Fruit fly (Drosophila melanogaster): ENCODE results near the gene hec.
A peak's percentile ranks its signal among the peaks of the same experiment; 100 is the strongest.

Gene hec

dm6 chrX:12909577-12910426, 47.5 kb downstream of the hec start, which contains the start of the genes Brms1 and CG4645 (continued):
- TF ChIP-seq Myb (GFP tag; optimal IDR thresholded peaks at IDR 0.05) (peak; percentile 10), CG7372 (GFP tag; IDR thresholded peaks at IDR 0.05) (no peak), CG32767 (GFP tag; IDR thresholded peaks at IDR 0.05) (no peak), CG10565 (GFP tag; optimal IDR thresholded peaks at IDR 0.05) (no peak), CG11504 (tag; optimal IDR thresholded peaks at IDR 0.05) (peak; percentile 63), CG14441 (GFP tag; IDR thresholded peaks at IDR 0.05) (peak; percentile 28; the same call in 1 of the 2 replicates), Drgx (GFP tag; IDR thresholded peaks at IDR 0.05) (no peak), Blimp-1 (GFP tag; optimal IDR thresholded peaks at IDR 0.05) (no peak), schlank (tag; optimal IDR thresholded peaks at IDR 0.05) (no peak), CG31224 (GFP tag; IDR thresholded peaks at IDR 0.05) (no peak), PHDP (tag; optimal IDR thresholded peaks at IDR 0.05) (peak; percentile 9), exex (tag; optimal IDR thresholded peaks at IDR 0.05) (peak; percentile 25), gt (GFP tag; IDR thresholded peaks at IDR 0.05) (no peak), sens (GFP tag) (peak; percentile 88), dysf (GFP tag; IDR thresholded peaks at IDR 0.05) (peak; percentile 60; the same call in 1 of the 3 replicates), gcm (GFP tag; optimal IDR thresholded peaks at IDR 0.05) (no peak), phol (tag; optimal IDR thresholded peaks at IDR 0.05) (peak; percentile 68), CG32772 (GFP tag; IDR thresholded peaks at IDR 0.05) (no peak), Rfx (GFP tag; IDR thresholded peaks at IDR 0.05) (peak; percentile 67), pzg (GFP tag; optimal IDR thresholded peaks at IDR 0.05) (peak; percentile 34), Dp (GFP tag; optimal IDR thresholded peaks at IDR 0.05) (no peak), CG10267 (tag; optimal IDR thresholded peaks at IDR 0.05) (peak; percentile 95), CG18011 (GFP tag; optimal IDR thresholded peaks at IDR 0.05) (peak; percentile 35), CG17359 (tag; optimal IDR thresholded peaks at IDR 0.05) (peak; percentile 12), her (GFP tag; optimal IDR thresholded peaks at IDR 0.05) (no peak), CG30403 (GFP tag; optimal IDR thresholded peaks at IDR 0.05) (peak; percentile 79), vnd (GFP tag; IDR thresholded peaks at IDR 0.05; ENCODE audit: partially characterized antibody) (0 out of 3 replicates have a peak, but pooled peaks have one; percentile 17), onecut (GFP tag; IDR thresholded peaks at IDR 0.05) (no peak), CG17568 (GFP tag; optimal IDR thresholded peaks at IDR 0.05) (no peak), fd96Cb (tag; optimal IDR thresholded peaks at IDR 0.05) (peak; percentile 28), HLH54F (GFP tag; optimal IDR thresholded peaks at IDR 0.05) (peak; percentile 56), TFAM (GFP tag; optimal IDR thresholded peaks at IDR 0.05) (no peak), CG10274 (GFP tag; optimal IDR thresholded peaks at IDR 0.05) (no peak), bab2 (GFP tag; optimal IDR thresholded peaks at IDR 0.05) (peak; percentile 39), CG12299 (tag; optimal IDR thresholded peaks at IDR 0.05) (no peak), HLH3B (GFP tag; IDR thresholded peaks at IDR 0.05) (peak; percentile 8; the same call in 1 of the 2 replicates), Lhr (GFP tag; optimal IDR thresholded peaks at IDR 0.05) (peak; percentile 20), HmgD (GFP tag; optimal IDR thresholded peaks at IDR 0.05) (no peak), CG7839 (tag; optimal IDR thresholded peaks at IDR 0.05) (peak; percentile 58), zfh2 (GFP tag; optimal IDR thresholded peaks at IDR 0.05) (peak; percentile 57), Dek (tag; optimal IDR thresholded peaks at IDR 0.05) (peak; percentile 55), NfI (GFP tag; optimal IDR thresholded peaks at IDR 0.05) (peak; percentile 60), ERR (GFP tag; optimal IDR thresholded peaks at IDR 0.05) (no peak), CG4820 (GFP tag; optimal IDR thresholded peaks at IDR 0.05) (peak; percentile 38), CG18764 (GFP tag; optimal IDR thresholded peaks at IDR 0.05) (peak; percentile 20), lola (GFP tag; optimal IDR thresholded peaks at IDR 0.05) (peak in 1 of 3 experiments; percentile 62), fd3F (GFP tag; optimal IDR thresholded peaks at IDR 0.05) (peak; percentile 12), cad (GFP tag; optimal IDR thresholded peaks at IDR 0.05) (no peak)

All from whole organism, embryonic.